Worm (Caenorhabditis elegans) whole organism, midembryonic: ENCODE measurements around the gene suex-2.

Source experiments
- T22C8.4 ChIP-seq: fragments of 200-800 bp; sonication (Bioruptor generic); IDR thresholded peaks from 2 replicates; pipeline ENCODE4 v1.3.6; 2022; ENCODE audit warnings: missing genetic modification characterization, missing compliant biosample characterization
- cog-1 ChIP-seq: sonication (generic microtip); optimal IDR thresholded peaks from 2 replicates; lab custom pipeline; 2016; ENCODE audit warnings: missing genetic modification characterization, missing compliant biosample characterization
- flt-1 ChIP-seq: fragments of 200-800 bp; sonication (Bioruptor generic); IDR thresholded peaks from 2 replicates; pipeline ENCODE4 v1.3.6; 2022; ENCODE audit warnings: missing genetic modification characterization, missing compliant biosample characterization
- klf-2 ChIP-seq: fragments of 200-800 bp; sonication (Bioruptor generic); conservative IDR thresholded peaks from 2 replicates; pipeline ENCODE4 v1.3.6; 2022; ENCODE audit warnings: missing genetic modification reagents, missing genetic modification characterization, missing compliant biosample characterization
- med-1 ChIP-seq: sonication (generic microtip); optimal IDR thresholded peaks from 2 replicates; lab custom pipeline; 2017; ENCODE audit warnings: missing genetic modification characterization, mild to moderate bottlenecking, missing compliant biosample characterization, antibody characterized with exemption, missing genetic modification reagents; ENCODE audit not compliant: insufficient read depth
- ref-1 ChIP-seq: fragments of 200-800 bp; sonication (Bioruptor generic); conservative IDR thresholded peaks from 2 replicates; pipeline ENCODE4 v1.3.6; 2022; ENCODE audit warnings: missing genetic modification reagents, missing genetic modification characterization, missing compliant biosample characterization
- tab-1 ChIP-seq: fragments of 200-800 bp; sonication (Bioruptor generic); IDR thresholded peaks from 2 replicates; pipeline ENCODE4 v1.3.6; 2022; ENCODE audit warnings: missing genetic modification characterization, missing compliant biosample characterization
- ztf-23 ChIP-seq: fragments of 200-800 bp; sonication (Bioruptor generic); IDR thresholded peaks from 2 replicates; pipeline ENCODE4 v1.3.6; 2022; ENCODE audit warnings: missing genetic modification reagents, missing genetic modification characterization, missing compliant biosample characterization

DNA sequence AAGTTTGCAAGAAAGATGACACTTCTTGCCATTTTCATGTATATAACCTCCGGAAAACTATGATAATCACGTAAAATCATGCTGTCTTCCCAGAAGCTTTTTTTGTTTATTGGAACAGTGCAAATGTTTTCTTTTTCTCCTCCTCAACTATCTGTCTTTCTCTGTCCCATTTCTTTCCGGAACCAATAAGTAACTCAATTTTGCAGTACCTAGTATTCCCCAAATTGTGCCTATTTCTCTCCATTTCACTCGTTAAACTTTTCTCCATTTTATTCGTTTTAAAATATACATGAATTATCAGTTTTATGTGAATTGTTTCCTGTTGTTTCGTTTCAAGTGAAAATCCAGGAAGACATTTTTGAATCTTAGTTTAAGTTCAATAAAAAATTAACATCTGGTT lies 24.7 kb upstream of the suex-2 start:
- TF ChIP-seq klf-2 (no peak), ztf-23 (GFP tag; lab: Robert Waterston, UW) (no peak), tab-1 (no peak), ref-1 (GFP tag; lab: Robert Waterston, UW) (no peak), flt-1 (GFP tag; lab: Robert Waterston, UW) (no peak), T22C8.4 (GFP tag; lab: Robert Waterston, UW) (no peak), med-1 (GFP tag; lab: Kevin White, UChicago) (no peak), cog-1 (tag; lab: Kevin White, UChicago) (no peak)
